Worm (Caenorhabditis elegans) whole organism, young adult: ENCODE data around the gene Y50E8A.1.

ENCODE experiments used
- B0336.3 ChIP-seq: fragments of 200-800 bp; sonication (Bioruptor generic); IDR thresholded peaks from 2 replicates; pipeline ENCODE4 v1.3.6; 2022; ENCODE audit warnings: missing genetic modification characterization, missing compliant biosample characterization
- C17E4.6 ChIP-seq: fragments of 200-800 bp; sonication (Bioruptor generic); IDR thresholded peaks from 2 replicates; pipeline ENCODE4 v1.3.6; 2022; ENCODE audit warnings: missing genetic modification reagents, missing genetic modification characterization, missing compliant biosample characterization
- F33H1.4 ChIP-seq: fragments of 200-800 bp; sonication (Bioruptor generic); IDR thresholded peaks from 2 replicates; pipeline ENCODE4 v1.3.6; 2022; ENCODE audit warnings: missing genetic modification reagents, missing genetic modification characterization, missing compliant biosample characterization
- F52B5.7 ChIP-seq: sonication (generic microtip); optimal IDR thresholded peaks from 2 replicates; lab custom pipeline; 2016; ENCODE audit warnings: mild to moderate bottlenecking, missing genetic modification characterization, missing compliant biosample characterization
- F57A8.1 ChIP-seq: fragments of 200-800 bp; sonication (Bioruptor generic); optimal IDR thresholded peaks from 2 replicates; lab custom pipeline; 2018; ENCODE audit warnings: mild to moderate bottlenecking, missing genetic modification characterization, moderate library complexity, missing compliant biosample characterization
- K12H6.12 ChIP-seq: fragments of 200-800 bp; sonication (Bioruptor generic); optimal IDR thresholded peaks from 2 replicates; lab custom pipeline; 2018; ENCODE audit warnings: mild to moderate bottlenecking, missing genetic modification characterization, missing compliant biosample characterization
- Y53F4B.3 ChIP-seq: fragments of 200-800 bp; sonication (Bioruptor generic); IDR thresholded peaks from 2 replicates; pipeline ENCODE4 v1.3.6; 2022; ENCODE audit warnings: missing genetic modification reagents, missing genetic modification characterization, missing compliant biosample characterization
- Y56A3A.18 ChIP-seq: fragments of 200-800 bp; sonication (Bioruptor generic); IDR thresholded peaks from 2 replicates; pipeline ENCODE4 v1.3.6; 2022; ENCODE audit warnings: missing genetic modification reagents, missing genetic modification characterization, missing compliant biosample characterization
- Y67H2A.10 ChIP-seq: fragments of 200-800 bp; sonication (Bioruptor generic); conservative IDR thresholded peaks from 2 replicates; pipeline ENCODE4 v1.3.6; 2022; ENCODE audit warnings: missing genetic modification reagents, missing genetic modification characterization, missing compliant biosample characterization
- akir-1 ChIP-seq: fragments of 200-800 bp; sonication (Bioruptor generic); optimal IDR thresholded peaks from 2 replicates; lab custom pipeline; 2018; ENCODE audit warnings: mild to moderate bottlenecking, missing genetic modification characterization, moderate library complexity, missing compliant biosample characterization
- ccch-3 ChIP-seq: fragments of 200-800 bp; sonication (Bioruptor generic); optimal IDR thresholded peaks from 2 replicates; lab custom pipeline; 2018; ENCODE audit warnings: mild to moderate bottlenecking, missing genetic modification characterization, missing compliant biosample characterization
- ceh-100 ChIP-seq: fragments of 200-800 bp; sonication (Bioruptor generic); IDR thresholded peaks from 2 replicates; pipeline ENCODE4 v1.3.6; 2022; ENCODE audit warnings: missing genetic modification reagents, missing genetic modification characterization, missing compliant biosample characterization
- ceh-40 ChIP-seq: fragments of 200-800 bp; sonication (Bioruptor generic); IDR thresholded peaks from 2 replicates; pipeline ENCODE4 v1.3.6; 2022; ENCODE audit warnings: missing genetic modification characterization, missing compliant biosample characterization
- ceh-91 ChIP-seq: fragments of 200-800 bp; sonication (Bioruptor generic); IDR thresholded peaks from 2 replicates; pipeline ENCODE4 v1.3.6; 2022; ENCODE audit warnings: missing genetic modification reagents, missing genetic modification characterization, missing compliant biosample characterization
- die-1 ChIP-seq: sonication (generic microtip); optimal IDR thresholded peaks from 2 replicates; lab custom pipeline; 2016; ENCODE audit warnings: missing genotype, mild to moderate bottlenecking, missing genetic modification characterization, missing compliant biosample characterization
- dox-1 ChIP-seq: fragments of 200-800 bp; sonication (Bioruptor generic); IDR thresholded peaks from 2 replicates; pipeline ENCODE4 v1.3.6; 2022; ENCODE audit warnings: missing genetic modification reagents, missing genetic modification characterization, missing compliant biosample characterization
- efl-1 ChIP-seq: fragments of 150-350 bp; optimal IDR thresholded peaks from 2 replicates; lab custom pipeline; 2014; ENCODE audit warnings: missing biosample characterization, missing genetic modification reagents, missing genetic modification characterization
- egl-18 ChIP-seq: fragments of 200-800 bp; sonication (Bioruptor generic); IDR thresholded peaks from 2 replicates; pipeline ENCODE4 v1.3.6; 2022; ENCODE audit warnings: missing genetic modification reagents, missing genetic modification characterization, missing compliant biosample characterization
- hmg-20 ChIP-seq: fragments of 200-800 bp; sonication (Bioruptor generic); IDR thresholded peaks from 2 replicates; pipeline ENCODE4 v1.3.6; 2022; ENCODE audit warnings: missing genetic modification reagents, missing genetic modification characterization, missing compliant biosample characterization
- hsf-1 ChIP-seq: fragments of 200-800 bp; sonication (Bioruptor generic); IDR thresholded peaks from 2 replicates; pipeline ENCODE4 v1.3.6; 2022; ENCODE audit warnings: missing genetic modification reagents, missing genetic modification characterization, missing compliant biosample characterization
- lin-26 ChIP-seq: fragments of 200-800 bp; sonication (Bioruptor generic); IDR thresholded peaks from 2 replicates; pipeline ENCODE4 v1.3.6; 2022; ENCODE audit warnings: missing genetic modification reagents, missing genetic modification characterization, missing compliant biosample characterization
- mxl-1 ChIP-seq: sonication (generic microtip); optimal IDR thresholded peaks from 2 replicates; lab custom pipeline; 2016; ENCODE audit warnings: missing genetic modification characterization, missing compliant biosample characterization
- nfyb-1 ChIP-seq: fragments of 200-800 bp; sonication (Bioruptor generic); IDR thresholded peaks from 2 replicates; pipeline ENCODE4 v1.3.6; 2022; ENCODE audit warnings: missing genetic modification reagents, missing genetic modification characterization, missing compliant biosample characterization
- nhr-179 ChIP-seq: sonication (generic microtip); optimal IDR thresholded peaks from 2 replicates; lab custom pipeline; 2016; ENCODE audit warnings: mild to moderate bottlenecking, missing genetic modification characterization, missing compliant biosample characterization
- nhr-27 ChIP-seq: fragments of 200-800 bp; sonication (Bioruptor generic); optimal IDR thresholded peaks from 2 replicates; lab custom pipeline; 2018; ENCODE audit warnings: mild to moderate bottlenecking, missing genetic modification characterization, moderate library complexity, missing compliant biosample characterization
- nhr-90 ChIP-seq: sonication (generic microtip); optimal IDR thresholded peaks from 2 replicates; lab custom pipeline; 2016; ENCODE audit warnings: missing genotype, mild to moderate bottlenecking, missing genetic modification characterization, missing compliant biosample characterization
- snpc-1.3 ChIP-seq: sonication (generic microtip); optimal IDR thresholded peaks from 2 replicates; lab custom pipeline; 2017; ENCODE audit warnings: missing genetic modification characterization, mild to moderate bottlenecking, missing compliant biosample characterization, antibody characterized with exemption, moderate library complexity, missing genotype, missing genetic modification reagents; ENCODE audit not compliant: insufficient read depth
- snpc-4 ChIP-seq, 5 experiments: fragments of 150-350 bp in 1 of 5; sonication (generic microtip) in 4 of 5; optimal IDR thresholded peaks; 2 replicates each; lab custom pipeline; 2014 to 2018; ENCODE audit warnings: missing genetic modification characterization in 5 of 5, missing biosample characterization in 3 of 5, antibody characterized with exemption in 2 of 5, mild to moderate bottlenecking in 2 of 5, missing compliant biosample characterization in 2 of 5, missing genotype in 2 of 5, moderate library complexity in 2 of 5, missing genetic modification reagents in 1 of 5
- somi-1 ChIP-seq: fragments of 200-800 bp; sonication (Bioruptor generic); optimal IDR thresholded peaks from 2 replicates; lab custom pipeline; 2018; ENCODE audit warnings: mild to moderate bottlenecking, missing genetic modification characterization, missing compliant biosample characterization
- zfh-2 ChIP-seq: fragments of 200-800 bp; sonication (Bioruptor generic); conservative IDR thresholded peaks from 2 replicates; pipeline ENCODE4 v1.3.6; 2022; ENCODE audit warnings: missing genetic modification reagents, missing genetic modification characterization, missing compliant biosample characterization
- ztf-22 ChIP-seq: fragments of 200-800 bp; sonication (Bioruptor generic); optimal IDR thresholded peaks from 2 replicates; lab custom pipeline; 2018; ENCODE audit warnings: mild to moderate bottlenecking, missing genetic modification characterization, moderate library complexity, missing compliant biosample characterization
- ztf-25 ChIP-seq: fragments of 200-800 bp; sonication (Bioruptor generic); IDR thresholded peaks from 2 replicates; pipeline ENCODE4 v1.3.6; 2022; ENCODE audit warnings: missing genetic modification reagents, missing genetic modification characterization, missing compliant biosample characterization
- ztf-28 ChIP-seq: fragments of 200-800 bp; sonication (Bioruptor generic); IDR thresholded peaks from 2 replicates; pipeline ENCODE4 v1.3.6; 2022; ENCODE audit warnings: missing genetic modification reagents, missing genetic modification characterization, missing compliant biosample characterization
- ztf-3 ChIP-seq: fragments of 200-800 bp; sonication (Bioruptor generic); optimal IDR thresholded peaks from 2 replicates; lab custom pipeline; 2018; ENCODE audit warnings: mild to moderate bottlenecking, missing genetic modification characterization, missing compliant biosample characterization
- ztf-6 ChIP-seq: fragments of 200-800 bp; sonication (Bioruptor generic); IDR thresholded peaks from 2 replicates; pipeline ENCODE4 v1.3.6; 2022; ENCODE audit warnings: missing genetic modification reagents, missing genetic modification characterization, missing compliant biosample characterization

Gene Y50E8A.1

ce11 chrV:14726596-14726995, at the start of gene Y50E8A.1:
Gene Y50E8A.1, plus strand, starts transcription at chrV:14726896.
- no peak for TF ChIP-seq nhr-179
- TF ChIP-seq, all 124 proteins: peak for 0

- no peak for TF ChIP-seq zfh-2 (GFP tag; lab: Robert Waterston, UW)
Measured at ce11 chrV:14678298-14678697, 48.4 kb upstream of the Y50E8A.1 start.

- TF ChIP-seq B0336.3 (no peak), ceh-40 (no peak), ccch-3 (GFP tag; lab: Kevin White, UChicago) (no peak), nhr-179 (no peak), zfh-2 (GFP tag; lab: Robert Waterston, UW) (no peak), lin-26 (GFP tag; lab: Robert Waterston, UW) (no peak), nhr-90 (tag; lab: Kevin White, UChicago) (no peak), K12H6.12 (tag; lab: Kevin White, UChicago) (no peak), somi-1 (GFP tag; lab: Kevin White, UChicago) (no peak), Y56A3A.18 (GFP tag; lab: Robert Waterston, UW) (no peak), ztf-6 (GFP tag; lab: Robert Waterston, UW) (no peak), ceh-100 (GFP tag; lab: Robert Waterston, UW) (no peak)
Measured at ce11 chrV:14680014-14680413, 46.7 kb upstream of the Y50E8A.1 start, which contains the start of gene C47E8.3. Gene C47E8.3, plus strand, starts transcription at chrV:14680314.

- TF ChIP-seq die-1 (no peak), efl-1 (GFP tag; lab: Kevin White, UChicago) (no peak), hmg-20 (no peak), ztf-22 (no peak), mxl-1 (tag; lab: Kevin White, UChicago) (no peak), Y67H2A.10 (no peak), ceh-91 (GFP tag; lab: Robert Waterston, UW) (no peak), F57A8.1 (GFP tag; lab: Kevin White, UChicago) (no peak), F33H1.4 (GFP tag; lab: Robert Waterston, UW) (no peak), nhr-90 (tag; lab: Kevin White, UChicago) (no peak), Y53F4B.3 (GFP tag; lab: Robert Waterston, UW) (no peak), ztf-3 (no peak), snpc-1.3 (no peak), akir-1 (GFP tag; lab: Kevin White, UChicago) (no peak), C17E4.6 (GFP tag; lab: Robert Waterston, UW) (no peak), F52B5.7 (no peak), ztf-25 (GFP tag; lab: Robert Waterston, UW) (no peak), nhr-27 (no peak), snpc-4 (GFP tag; optimal IDR thresholded peaks at IDR 0.05; lab: Kevin White, UChicago) (no peak), snpc-4 (tag; optimal IDR thresholded peaks at IDR 0.05; lab: Kevin White, UChicago) (no peak), egl-18 (GFP tag; lab: Robert Waterston, UW) (no peak)
Measured at ce11 chrV:14682870-14683269, 43.8 kb upstream of the Y50E8A.1 start.

ce11 chrV:14683291-14683690, 43.4 kb upstream of the Y50E8A.1 start:
- TF ChIP-seq ztf-28 (GFP tag; lab: Robert Waterston, UW) (no peak), hsf-1 (0 out of 2 replicates have a peak, but pooled peaks have one; percentile 23), dox-1 (GFP tag; lab: Robert Waterston, UW) (0 out of 2 replicates have a peak, but pooled peaks have one; percentile 4), nfyb-1 (GFP tag; lab: Robert Waterston, UW) (0 out of 2 replicates have a peak, but pooled peaks have one; percentile 40), Y53F4B.3 (GFP tag; lab: Robert Waterston, UW) (no peak)
